Fruit fly (Drosophila melanogaster) whole organism: ENCODE results near the gene Dph4.

Experiments
- CG8478 ChIP-seq: fragments of >200 bp; optimal IDR thresholded peaks from 2 replicates; lab custom pipeline; 2018; ENCODE audit warnings: inconsistent platforms
- EcR ChIP-seq, 2 experiments: fragments of >200 bp; optimal IDR thresholded peaks; 2 replicates each; lab custom pipeline; 2017; ENCODE audit warnings: missing biosample characterization in 2 of 2, missing genetic modification characterization in 2 of 2, missing genetic modification reagents in 2 of 2
- pan ChIP-seq: fragments of >200 bp; optimal IDR thresholded peaks from 2 replicates; lab custom pipeline; 2017
- psq ChIP-seq: fragments of >200 bp; optimal IDR thresholded peaks from 2 replicates; lab custom pipeline; 2017

- TF ChIP-seq CG8478 (lab: Kevin White, UChicago): no peak
- no peak for TF ChIP-seq EcR (GFP tag; optimal IDR thresholded peaks at IDR 0.05; lab: Kevin White, UChicago)
- TF ChIP-seq psq (lab: Kevin White, UChicago): no peak
- no peak for TF ChIP-seq pan (lab: Kevin White, UChicago)
These were observed 26.0 kb upstream of the Dph4 start for dm6 chr3R:5649903-5650302.
